Worm (Caenorhabditis elegans): ENCODE results near the gene acs-12.

- TF ChIP-seq unc-130 (GFP tag; optimal IDR thresholded peaks at IDR 0.05), result no peak
- no peak for TF ChIP-seq egl-27 (tag; optimal IDR thresholded peaks at IDR 0.05)
- no peak for TF ChIP-seq nhr-111 (GFP tag; optimal IDR thresholded peaks at IDR 0.05)
- TF ChIP-seq jun-1 (tag; optimal IDR thresholded peaks at IDR 0.05), result no peak
- no peak for TF ChIP-seq nhr-28 (tag; optimal IDR thresholded peaks at IDR 0.05)
- TF ChIP-seq pha-4 (GFP tag; IDR thresholded peaks at IDR 0.05), result no peak
- TF ChIP-seq pha-4 (tag; optimal IDR thresholded peaks at IDR 0.05), result no peak
These were observed 12.1 kb upstream of the acs-12 start for ce11 chrV:20891871-20892270.
